Worm (Caenorhabditis elegans): ENCODE results near the gene VZK822L.2.

DNA sequence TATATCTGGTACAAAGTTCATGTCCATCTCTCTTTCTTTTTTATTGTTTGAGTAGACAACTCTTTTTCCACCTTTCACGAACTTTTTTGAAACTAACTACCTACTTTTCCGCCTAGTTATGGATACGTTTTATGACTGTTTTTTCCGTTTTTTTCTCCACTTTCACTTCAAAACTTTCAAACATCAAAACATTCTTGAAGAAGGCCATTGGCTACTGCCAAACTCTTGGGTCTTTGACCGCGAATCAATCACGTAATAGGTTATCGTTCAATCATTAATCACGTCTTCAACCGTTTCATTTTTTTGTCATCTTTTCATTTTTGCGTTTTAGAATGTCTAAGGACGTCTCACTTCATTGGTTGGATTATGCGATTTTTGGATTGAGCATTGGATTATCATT, 25.3 kb downstream of the VZK822L.2 start, which contains the start of gene slc-5A12:
- TF ChIP-seq ceh-36 (tag; optimal IDR thresholded peaks at IDR 0.05) (no peak), F13C5.2 (tag; optimal IDR thresholded peaks at IDR 0.05) (no peak), ama-1 (optimal IDR thresholded peaks at IDR 0.05) (no peak), hmg-4 (GFP tag; optimal IDR thresholded peaks at IDR 0.05) (no peak), hmbx-1 (tag; optimal IDR thresholded peaks at IDR 0.05) (no peak), pes-1 (GFP tag; IDR thresholded peaks at IDR 0.05) (no peak), sea-1 (GFP tag; conservative IDR thresholded peaks at IDR 0.05) (no peak), scrt-1 (GFP tag; IDR thresholded peaks at IDR 0.05) (no peak), aly-1 (tag; optimal IDR thresholded peaks at IDR 0.05) (no peak)

All from whole organism, early embryonic.